Fruit fly (Drosophila melanogaster) Kc167 (cell line): ENCODE data around the gene RpS5a.

Source experiments
- Myc ChIP-seq: fragments of >200 bp; optimal IDR thresholded peaks from 2 replicates; lab custom pipeline; 2017; ENCODE audit warnings: missing external identifiers
- h ChIP-seq: fragments of >200 bp; optimal IDR thresholded peaks from 3 replicates; lab custom pipeline; 2018; ENCODE audit warnings: missing external identifiers
- psq ChIP-seq: fragments of >200 bp; optimal IDR thresholded peaks from 2 replicates; lab custom pipeline; 2017; ENCODE audit warnings: missing external identifiers

DNA sequence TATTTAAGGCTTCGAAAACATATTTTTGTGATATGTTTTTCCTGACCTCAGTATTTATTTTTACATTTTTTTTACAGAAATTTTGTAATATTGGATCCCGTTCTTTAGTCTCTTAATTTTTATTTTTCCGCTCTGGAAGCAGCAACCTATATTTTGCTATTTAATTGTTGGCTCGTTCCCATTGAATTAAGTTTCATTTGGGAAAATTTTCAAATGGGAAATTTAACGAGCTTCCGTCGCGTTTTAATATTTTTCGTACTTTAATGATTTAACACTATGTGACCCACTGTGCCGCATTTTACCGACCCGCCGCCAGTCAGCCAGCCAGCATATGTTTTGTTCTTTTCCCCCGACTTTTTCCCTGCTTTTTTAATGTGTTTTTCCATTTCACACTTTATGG lies 36.8 kb downstream of the RpS5a start:
- no peak for TF ChIP-seq psq (lab: Kevin White, UChicago)
- no peak for TF ChIP-seq h (lab: Kevin White, UChicago)
- TF ChIP-seq Myc (lab: Kevin White, UChicago) = no peak
